Worm (Caenorhabditis elegans) whole organism, L3 larva: Measurements from ENCODE around the gene hot-8.

Experiments
- daf-12 ChIP-seq: fragments of 150-350 bp; optimal IDR thresholded peaks from 2 replicates; lab custom pipeline; 2014; ENCODE audit warnings: missing biosample characterization, missing genetic modification reagents, missing genetic modification characterization
- elt-3 ChIP-seq, 3 experiments: fragments of 150-350 bp in 1 of 3; sonication (generic microtip) in 2 of 3; optimal IDR thresholded peaks; 2 replicates in 2 of 3; 4 replicates in 1 of 3; lab custom pipeline; 2014 to 2017; ENCODE audit warnings: missing biosample characterization in 3 of 3, missing genetic modification characterization in 3 of 3
- lin-15B ChIP-seq: fragments of 150-350 bp; optimal IDR thresholded peaks from 2 replicates; lab custom pipeline; 2014; ENCODE audit warnings: missing biosample characterization, missing genetic modification characterization
- nhr-237 ChIP-seq: fragments of 150-350 bp; optimal IDR thresholded peaks from 2 replicates; lab custom pipeline; 2014; ENCODE audit warnings: missing biosample characterization, missing genetic modification characterization
- pha-4 ChIP-seq: fragments of 150-350 bp; optimal IDR thresholded peaks from 2 replicates; lab custom pipeline; 2014; ENCODE audit warnings: missing biosample characterization, missing genetic modification reagents, missing genetic modification characterization
- pqm-1 ChIP-seq: fragments of 150-350 bp; optimal IDR thresholded peaks from 2 replicates; lab custom pipeline; 2017; ENCODE audit warnings: missing biosample characterization, missing genetic modification characterization, inconsistent platforms

DNA sequence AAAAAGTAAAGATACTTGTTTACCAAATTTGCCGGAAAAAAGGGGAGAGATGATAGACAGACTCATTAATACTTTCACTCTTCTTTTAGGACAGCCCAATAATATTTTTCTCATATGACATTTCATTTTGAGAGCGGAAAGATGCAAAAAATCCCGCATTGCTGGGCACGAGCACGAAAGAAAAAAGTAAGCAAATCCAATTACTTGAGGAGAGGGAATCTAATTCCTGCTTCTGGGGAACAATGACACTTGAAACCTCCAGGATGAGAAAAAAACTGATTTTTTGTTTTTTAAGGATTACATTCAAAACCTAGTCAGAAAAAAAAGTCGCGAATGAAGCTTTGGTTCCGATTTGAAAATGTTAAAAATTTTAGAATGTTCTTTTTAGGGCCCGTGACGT is 36.7 kb downstream of the hot-8 start:
- TF ChIP-seq nhr-237 (tag; lab: Kevin White, UChicago) (no peak), pqm-1 (tag; lab: Kevin White, UChicago) (no peak), pha-4 (no peak), lin-15B (tag; lab: Kevin White, UChicago) (no peak), daf-12 (no peak), elt-3 (tag; optimal IDR thresholded peaks at IDR 0.05; lab: Kevin White, UChicago) (no peak)
